Fruit fly (Drosophila melanogaster) whole organism, embryonic: ENCODE data around the gene dome.

ENCODE experiments used
- B-H1 ChIP-seq: fragments of 200-800 bp; sonication (Bioruptor generic); IDR thresholded peaks from 3 replicates; pipeline ENCODE4 v1.3.6; 2022; ENCODE audit warnings: missing biosample characterization, missing genetic modification characterization
- Bteb2 ChIP-seq: fragments of 200-800 bp; sonication (Bioruptor generic); optimal IDR thresholded peaks from 2 replicates; lab custom pipeline; 2016; ENCODE audit warnings: missing biosample characterization, missing genetic modification characterization
- CG11247 ChIP-seq: fragments of 200-800 bp; sonication (Bioruptor generic); IDR thresholded peaks from 2 replicates; pipeline ENCODE4 v1.3.6; 2022; ENCODE audit warnings: missing biosample characterization, missing genetic modification characterization
- CG12391 ChIP-seq: fragments of 200-800 bp; sonication (Bioruptor generic); optimal IDR thresholded peaks from 3 replicates; lab custom pipeline; 2018; ENCODE audit warnings: missing biosample characterization, mild to moderate bottlenecking, missing genetic modification characterization, moderate library complexity
- CG12744 ChIP-seq: fragments of 200-800 bp; sonication (Bioruptor generic); optimal IDR thresholded peaks from 2 replicates; lab custom pipeline; 2016; ENCODE audit warnings: missing biosample characterization, missing genetic modification characterization
- CG14710 ChIP-seq: fragments of 200-800 bp; sonication (Bioruptor generic); optimal IDR thresholded peaks from 3 replicates; lab custom pipeline; 2019; ENCODE audit warnings: missing biosample characterization, mild to moderate bottlenecking, missing genetic modification characterization, moderate library complexity
- CG15011 ChIP-seq: fragments of 200-800 bp; sonication (Bioruptor generic); optimal IDR thresholded peaks from 3 replicates; lab custom pipeline; 2018; ENCODE audit warnings: missing biosample characterization, mild to moderate bottlenecking, missing genetic modification characterization
- CG17829 ChIP-seq: fragments of 200-800 bp; optimal IDR thresholded peaks from 2 replicates; lab custom pipeline; 2019; ENCODE audit warnings: missing biosample characterization, mild to moderate bottlenecking, missing genetic modification characterization, moderate library complexity
- CG2199 ChIP-seq: fragments of 200-800 bp; sonication (Bioruptor generic); IDR thresholded peaks from 3 replicates; pipeline ENCODE4 v1.3.6; 2022; ENCODE audit warnings: missing biosample characterization, missing genetic modification characterization
- CG30020 ChIP-seq: fragments of 200-800 bp; optimal IDR thresholded peaks from 2 replicates; lab custom pipeline; 2019; ENCODE audit warnings: missing biosample characterization, mild to moderate bottlenecking, missing genetic modification characterization, moderate library complexity
- CG42726 ChIP-seq: fragments of 200-800 bp; sonication (Bioruptor generic); IDR thresholded peaks from 2 replicates; pipeline ENCODE4 v1.3.6; 2022; ENCODE audit warnings: missing biosample characterization, missing genetic modification characterization; ENCODE audit not compliant: partially characterized antibody
- CG5180 ChIP-seq: fragments of 200-800 bp; sonication (Bioruptor generic); optimal IDR thresholded peaks from 3 replicates; lab custom pipeline; 2017; ENCODE audit warnings: missing biosample characterization, missing genetic modification characterization, mild to moderate bottlenecking, moderate library complexity, missing genetic modification reagents
- CG5953 ChIP-seq: fragments of 200-800 bp; sonication (Bioruptor generic); IDR thresholded peaks from 2 replicates; pipeline ENCODE4 v1.3.6; 2022; ENCODE audit warnings: missing biosample characterization, missing genetic modification characterization
- CG6765 ChIP-seq: fragments of 200-800 bp; sonication (Bioruptor generic); optimal IDR thresholded peaks from 3 replicates; lab custom pipeline; 2017; ENCODE audit warnings: missing biosample characterization, mild to moderate bottlenecking, missing genetic modification characterization
- CG8290 ChIP-seq, 3 experiments: fragments of 200-800 bp; sonication (Bioruptor generic); optimal IDR thresholded peaks; 2 replicates each; lab custom pipeline; 2016 to 2019; ENCODE audit warnings: missing biosample characterization in 3 of 3, missing genetic modification characterization in 3 of 3, mild to moderate bottlenecking in 2 of 3, moderate library complexity in 1 of 3
- CG9876 ChIP-seq: fragments of 200-800 bp; sonication (Bioruptor generic); optimal IDR thresholded peaks from 2 replicates; lab custom pipeline; 2016; ENCODE audit warnings: missing biosample characterization, missing genetic modification characterization
- Elba2 ChIP-seq: fragments of 200-800 bp; sonication (Bioruptor generic); optimal IDR thresholded peaks from 3 replicates; lab custom pipeline; 2016; ENCODE audit warnings: missing biosample characterization, missing genetic modification characterization
- Gug ChIP-seq: fragments of 200-800 bp; sonication (Bioruptor generic); IDR thresholded peaks from 4 replicates; pipeline ENCODE4 v1.3.6; 2022; ENCODE audit warnings: missing biosample characterization, missing genetic modification characterization
- Hey ChIP-seq: fragments of 200-800 bp; sonication (Bioruptor generic); optimal IDR thresholded peaks from 3 replicates; lab custom pipeline; 2018; ENCODE audit warnings: missing biosample characterization, mild to moderate bottlenecking, missing genetic modification characterization
- Hr51 ChIP-seq, 2 experiments: fragments of 200-800 bp; sonication (Bioruptor generic); optimal IDR thresholded peaks; 2 replicates in 1 of 2; 3 replicates in 1 of 2; lab custom pipeline; 2016 to 2018; ENCODE audit warnings: missing biosample characterization in 2 of 2, missing genetic modification characterization in 2 of 2, mild to moderate bottlenecking in 1 of 2, moderate library complexity in 1 of 2
- MBD-R2 ChIP-seq: fragments of 200-800 bp; sonication (Bioruptor generic); IDR thresholded peaks from 2 replicates; pipeline ENCODE4 v1.3.6; 2022; ENCODE audit warnings: missing biosample characterization, missing genetic modification characterization
- Nf-YA ChIP-seq: fragments of 200-800 bp; sonication (Bioruptor generic); IDR thresholded peaks from 2 replicates; pipeline ENCODE4 v1.3.6; 2022; ENCODE audit warnings: missing biosample characterization, missing genetic modification characterization
- NfI ChIP-seq: fragments of 200-800 bp; sonication (Bioruptor generic); optimal IDR thresholded peaks from 3 replicates; lab custom pipeline; 2018; ENCODE audit warnings: missing biosample characterization, mild to moderate bottlenecking, missing genetic modification characterization, moderate library complexity
- Optix ChIP-seq: fragments of 200-800 bp; sonication (Bioruptor generic); IDR thresholded peaks from 3 replicates; pipeline ENCODE4 v1.3.6; 2022; ENCODE audit warnings: missing biosample characterization, missing genetic modification characterization
- PHDP ChIP-seq: fragments of 200-800 bp; sonication (Bioruptor generic); optimal IDR thresholded peaks from 3 replicates; lab custom pipeline; 2018; ENCODE audit warnings: missing biosample characterization, mild to moderate bottlenecking, missing genetic modification characterization, moderate library complexity
- Ptx1 ChIP-seq: fragments of 200-800 bp; sonication (Bioruptor generic); IDR thresholded peaks from 2 replicates; pipeline ENCODE4 v1.3.6; 2022; ENCODE audit warnings: missing biosample characterization, missing genetic modification characterization
- Sox102F ChIP-seq: fragments of 200-800 bp; sonication (Bioruptor generic); optimal IDR thresholded peaks from 2 replicates; lab custom pipeline; 2018; ENCODE audit warnings: missing biosample characterization, mild to moderate bottlenecking, missing genetic modification characterization, moderate library complexity
- Taf1 ChIP-seq: fragments of 200-800 bp; sonication (Bioruptor generic); IDR thresholded peaks from 2 replicates; pipeline ENCODE4 v1.3.6; 2022; ENCODE audit warnings: missing biosample characterization, missing genetic modification characterization
- ash1 ChIP-seq: fragments of 200-800 bp; sonication (Bioruptor generic); optimal IDR thresholded peaks from 2 replicates; lab custom pipeline; 2018; ENCODE audit warnings: missing biosample characterization, mild to moderate bottlenecking, missing genetic modification characterization
- btn ChIP-seq: fragments of 200-800 bp; sonication (Bioruptor generic); optimal IDR thresholded peaks from 2 replicates; lab custom pipeline; 2016; ENCODE audit warnings: missing biosample characterization, missing genetic modification characterization
- cg ChIP-seq: fragments of 200-800 bp; sonication (Bioruptor generic); optimal IDR thresholded peaks from 3 replicates; lab custom pipeline; 2019; ENCODE audit warnings: missing biosample characterization, mild to moderate bottlenecking, missing genetic modification characterization, moderate library complexity
- chm ChIP-seq: fragments of 200-800 bp; sonication (Bioruptor generic); IDR thresholded peaks from 2 replicates; pipeline ENCODE4 v1.3.6; 2022; ENCODE audit warnings: missing biosample characterization, missing genetic modification characterization
- corto ChIP-seq: fragments of 200-800 bp; sonication (Bioruptor generic); optimal IDR thresholded peaks from 2 replicates; lab custom pipeline; 2016; ENCODE audit warnings: missing biosample characterization, mild to moderate bottlenecking, missing genetic modification characterization, moderate library complexity
- danr ChIP-seq: fragments of 200-800 bp; sonication (Bioruptor generic); IDR thresholded peaks from 2 replicates; pipeline ENCODE4 v1.3.6; 2022; ENCODE audit warnings: missing biosample characterization, missing genetic modification characterization
- ems ChIP-seq: fragments of 200-800 bp; sonication (Bioruptor generic); optimal IDR thresholded peaks from 3 replicates; lab custom pipeline; 2016; ENCODE audit warnings: missing biosample characterization, missing genetic modification characterization
- esg ChIP-seq: fragments of 200-800 bp; sonication (Bioruptor generic); conservative IDR thresholded peaks from 2 replicates; pipeline ENCODE4 v1.3.6; 2022; ENCODE audit warnings: missing biosample characterization, missing genetic modification characterization
- fd3F ChIP-seq: fragments of 200-800 bp; sonication (Bioruptor generic); optimal IDR thresholded peaks from 2 replicates; lab custom pipeline; 2018; ENCODE audit warnings: missing biosample characterization, mild to moderate bottlenecking, missing genetic modification characterization, moderate library complexity
- fd64A ChIP-seq: fragments of 200-800 bp; sonication (Bioruptor generic); optimal IDR thresholded peaks from 3 replicates; lab custom pipeline; 2018; ENCODE audit warnings: missing biosample characterization, mild to moderate bottlenecking, missing genetic modification characterization
- gsb ChIP-seq: fragments of 200-800 bp; sonication (Bioruptor generic); IDR thresholded peaks from 2 replicates; pipeline ENCODE4 v1.3.6; 2022; ENCODE audit warnings: missing biosample characterization, missing genetic modification characterization
- jumu ChIP-seq: fragments of 200-800 bp; sonication (Bioruptor generic); optimal IDR thresholded peaks from 3 replicates; lab custom pipeline; 2016; ENCODE audit warnings: missing biosample characterization, missing genetic modification characterization
- klu ChIP-seq: fragments of 200-800 bp; sonication (Bioruptor generic); IDR thresholded peaks from 2 replicates; pipeline ENCODE4 v1.3.6; 2022; ENCODE audit warnings: missing biosample characterization, missing genetic modification characterization
- lmd ChIP-seq: fragments of 200-800 bp; sonication (Bioruptor generic); IDR thresholded peaks from 2 replicates; pipeline ENCODE4 v1.3.6; 2022; ENCODE audit warnings: missing biosample characterization, missing genetic modification characterization
- nerfin-2 ChIP-seq: fragments of 200-800 bp; sonication (Bioruptor generic); IDR thresholded peaks from 2 replicates; pipeline ENCODE4 v1.3.6; 2022; ENCODE audit warnings: missing biosample characterization, missing genetic modification characterization; ENCODE audit not compliant: partially characterized antibody
- org-1 ChIP-seq: fragments of 200-800 bp; sonication (Bioruptor generic); optimal IDR thresholded peaks from 2 replicates; lab custom pipeline; 2017; ENCODE audit warnings: missing biosample characterization, missing genetic modification characterization
- peb ChIP-seq: fragments of 200-800 bp; sonication (Bioruptor generic); IDR thresholded peaks from 2 replicates; pipeline ENCODE4 v1.3.6; 2022; ENCODE audit warnings: missing biosample characterization, missing genetic modification characterization
- pita ChIP-seq: fragments of 200-800 bp; sonication (Bioruptor generic); optimal IDR thresholded peaks from 2 replicates; lab custom pipeline; 2017; ENCODE audit warnings: missing biosample characterization, mild to moderate bottlenecking, missing genetic modification characterization
- ro ChIP-seq: fragments of 200-800 bp; sonication (Bioruptor generic); IDR thresholded peaks from 2 replicates; pipeline ENCODE4 v1.3.6; 2022; ENCODE audit warnings: missing biosample characterization, missing genetic modification characterization
- sens ChIP-seq: fragments of 200-800 bp; sonication (Bioruptor generic); peaks from one replicate; lab custom pipeline; 2016; ENCODE audit warnings: missing biosample characterization, missing genetic modification characterization
- sisA ChIP-seq: fragments of 200-800 bp; sonication (Bioruptor generic); IDR thresholded peaks from 2 replicates; pipeline ENCODE4 v1.3.6; 2022; ENCODE audit warnings: missing biosample characterization, missing genetic modification characterization
- stc ChIP-seq: fragments of 200-800 bp; sonication (Bioruptor generic); IDR thresholded peaks from 2 replicates; pipeline ENCODE4 v1.3.6; 2022; ENCODE audit warnings: missing biosample characterization, missing genetic modification characterization
- unpg ChIP-seq: fragments of 200-800 bp; sonication (Bioruptor generic); optimal IDR thresholded peaks from 3 replicates; lab custom pipeline; 2018; ENCODE audit warnings: missing biosample characterization, mild to moderate bottlenecking, missing genetic modification characterization, moderate library complexity

The dome gene

DNA sequence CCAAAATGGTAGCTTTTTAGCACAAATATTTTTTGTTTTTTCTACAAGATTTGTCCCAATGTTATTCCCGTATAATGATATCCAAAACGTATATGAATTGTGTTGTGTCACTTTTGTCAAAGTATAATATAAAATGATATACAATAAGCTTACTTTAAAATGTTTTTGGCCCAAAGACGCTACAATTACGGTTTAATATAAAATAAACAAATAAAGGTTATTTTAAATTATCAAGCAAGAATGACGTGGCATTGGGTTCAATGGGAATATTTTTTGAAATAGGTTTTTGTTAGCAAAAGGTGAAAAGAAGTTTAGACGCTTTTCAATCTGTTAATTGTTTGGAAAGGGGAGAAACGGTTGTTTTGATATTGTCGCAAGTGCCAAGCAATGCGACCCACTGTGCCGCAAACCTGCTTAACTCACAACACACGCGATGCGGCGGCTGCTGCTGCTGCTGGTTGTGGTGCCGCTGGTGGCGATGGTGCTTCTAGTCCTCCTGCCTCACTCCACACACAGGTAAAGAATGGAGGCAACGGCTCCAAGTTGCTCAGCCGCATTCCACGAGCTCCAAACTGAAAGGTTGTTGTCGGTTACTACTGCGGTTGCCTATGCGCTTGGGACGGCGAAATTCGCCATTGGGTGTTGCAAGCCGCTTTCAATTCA, 20.0 kb downstream of the dome start (continued):
- TF ChIP-seq Elba2 (GFP tag; lab: Kevin White, UChicago) (no peak), lmd (GFP tag; lab: Robert Waterston, UW) (no peak), CG42726 (GFP tag; lab: Robert Waterston, UW) (no peak), sens (GFP tag; lab: Kevin White, UChicago) (peak; percentile 91), danr (GFP tag; lab: Robert Waterston, UW) (no peak), MBD-R2 (GFP tag; lab: Robert Waterston, UW) (no peak), unpg (GFP tag; lab: Kevin White, UChicago) (no peak), nerfin-2 (GFP tag; lab: Robert Waterston, UW) (no peak), PHDP (tag; lab: Kevin White, UChicago) (peak; percentile 46), org-1 (GFP tag; lab: Kevin White, UChicago) (peak; percentile 51), CG8290 (GFP tag; optimal IDR thresholded peaks at IDR 0.05; lab: Kevin White, UChicago) (no peak), CG8290 (tag; optimal IDR thresholded peaks at IDR 0.05; lab: Kevin White, UChicago) (no peak), CG11247 (GFP tag; lab: Robert Waterston, UW) (no peak; the same call in 1 of the 2 replicates), CG30020 (tag; lab: Kevin White, UChicago) (no peak), Sox102F (no peak), CG2199 (no peak), esg (no peak), Gug (no peak), Ptx1 (no peak), ro (GFP tag; lab: Robert Waterston, UW) (no peak), ash1 (no peak), fd3F (GFP tag; lab: Kevin White, UChicago) (peak; percentile 7), CG5180 (peak; percentile 27), Bteb2 (peak; percentile 31), chm (GFP tag; lab: Robert Waterston, UW) (no peak), CG14710 (tag; lab: Kevin White, UChicago) (peak; percentile 43), fd64A (no peak), NfI (peak; percentile 37), CG5953 (no peak), CG12744 (GFP tag; lab: Kevin White, UChicago) (no peak), gsb (GFP tag; lab: Robert Waterston, UW) (no peak), btn (GFP tag; lab: Kevin White, UChicago) (no peak), corto (GFP tag; lab: Kevin White, UChicago) (no peak), Taf1 (GFP tag; lab: Robert Waterston, UW) (no peak), CG12391 (tag; lab: Kevin White, UChicago) (peak; percentile 66), CG6765 (peak; percentile 42), jumu (GFP tag; lab: Kevin White, UChicago) (no peak), CG9876 (no peak), sisA (GFP tag; lab: Robert Waterston, UW) (no peak), pita (no peak), ems (no peak), klu (no peak), Nf-YA (GFP tag; lab: Robert Waterston, UW) (no peak), stc (GFP tag; lab: Robert Waterston, UW) (no peak), cg (peak; percentile 5), Hey (tag; lab: Kevin White, UChicago) (no peak), Optix (GFP tag; lab: Robert Waterston, UW) (no peak), Hr51 (GFP tag; optimal IDR thresholded peaks at IDR 0.05; lab: Kevin White, UChicago) (peak in 1 of 2 experiments; percentile 49), peb (GFP tag; lab: Robert Waterston, UW) (no peak), B-H1 (no peak; the same call in 2 of the 3 replicates), CG17829 (tag; lab: Kevin White, UChicago) (peak; percentile 48), CG15011 (GFP tag; lab: Kevin White, UChicago) (peak; percentile 57)
